Worm (Caenorhabditis elegans) whole organism, L1 larva: Measurements from ENCODE around the gene C05E4.12.

Experiments used
- C16A3.4 ChIP-seq: fragments of 150-350 bp; optimal IDR thresholded peaks from 2 replicates; lab custom pipeline; 2014; ENCODE audit warnings: missing biosample characterization, missing genetic modification characterization
- F16B12.6 ChIP-seq: fragments of 150-350 bp; optimal IDR thresholded peaks from 2 replicates; lab custom pipeline; 2014; ENCODE audit warnings: missing biosample characterization, missing genetic modification characterization
- Y116A8C.19 ChIP-seq: sonication (generic microtip); optimal IDR thresholded peaks from 2 replicates; lab custom pipeline; 2016; ENCODE audit warnings: missing compliant biosample characterization, missing genetic modification characterization, borderline replicate concordance
- aha-1 ChIP-seq: fragments of 150-350 bp; optimal IDR thresholded peaks from 2 replicates; lab custom pipeline; 2014; ENCODE audit warnings: missing biosample characterization, missing genetic modification characterization
- alr-1 ChIP-seq: fragments of 200-800 bp; sonication (Bioruptor generic); optimal IDR thresholded peaks from 2 replicates; lab custom pipeline; 2018; ENCODE audit warnings: borderline replicate concordance, mild to moderate bottlenecking, missing genetic modification characterization, missing compliant biosample characterization
- blmp-1 ChIP-seq: fragments of 150-350 bp; optimal IDR thresholded peaks from 2 replicates; lab custom pipeline; 2014; ENCODE audit warnings: missing biosample characterization, missing genetic modification characterization
- ceh-63 ChIP-seq: fragments of 200-800 bp; sonication (Bioruptor generic); optimal IDR thresholded peaks from 2 replicates; lab custom pipeline; 2018; ENCODE audit warnings: mild to moderate bottlenecking, missing genetic modification characterization, missing compliant biosample characterization
- ceh-8 ChIP-seq: fragments of 200-800 bp; sonication (Bioruptor generic); optimal IDR thresholded peaks from 2 replicates; lab custom pipeline; 2018; ENCODE audit warnings: mild to moderate bottlenecking, missing genetic modification characterization, moderate library complexity, missing compliant biosample characterization
- ceh-82 ChIP-seq, 3 experiments: fragments of 150-350 bp in 1 of 3; sonication (generic microtip) in 2 of 3; optimal IDR thresholded peaks; 2 replicates each; lab custom pipeline; 2014 to 2017; ENCODE audit warnings: missing biosample characterization in 3 of 3, missing genetic modification characterization in 3 of 3
- ceh-90 ChIP-seq: sonication (generic microtip); optimal IDR thresholded peaks from 2 replicates; lab custom pipeline; 2016; ENCODE audit warnings: missing genetic modification characterization, missing compliant biosample characterization
- ces-1 ChIP-seq: fragments of 150-350 bp; optimal IDR thresholded peaks from 2 replicates; lab custom pipeline; 2014; ENCODE audit warnings: missing biosample characterization, missing genetic modification reagents, missing genetic modification characterization
- dpl-1 ChIP-seq, 3 experiments: fragments of 150-350 bp in 2 of 3; sonication (generic microtip) in 1 of 3; optimal IDR thresholded peaks; 2 replicates each; lab custom pipeline; 2014 to 2017; ENCODE audit warnings: missing biosample characterization in 3 of 3, missing genetic modification characterization in 3 of 3, missing genetic modification reagents in 3 of 3
- dsc-1 ChIP-seq: sonication (generic microtip); optimal IDR thresholded peaks from 2 replicates; lab custom pipeline; 2016; ENCODE audit warnings: mild to moderate bottlenecking, missing genetic modification characterization, missing compliant biosample characterization
- efl-1 ChIP-seq, 4 experiments: fragments of 150-350 bp; optimal IDR thresholded peaks in 3 of 4; peaks in 1 of 4; 1 replicate in 1 of 4; 2 replicates in 3 of 4; lab custom pipeline; 2014; ENCODE audit warnings: missing biosample characterization in 2 of 4, missing genetic modification characterization in 2 of 4, missing genetic modification reagents in 2 of 4
- efl-3 ChIP-seq: fragments of 200-800 bp; sonication (Bioruptor generic); optimal IDR thresholded peaks from 2 replicates; lab custom pipeline; 2018; ENCODE audit warnings: mild to moderate bottlenecking, missing genetic modification characterization, missing compliant biosample characterization
- elt-2 ChIP-seq: sonication (generic microtip); optimal IDR thresholded peaks from 2 replicates; lab custom pipeline; 2016; ENCODE audit warnings: missing genetic modification characterization, mild to moderate bottlenecking, inconsistent platforms, missing compliant biosample characterization, missing genetic modification reagents
- fkh-4 ChIP-seq: sonication (generic microtip); optimal IDR thresholded peaks from 2 replicates; lab custom pipeline; 2016; ENCODE audit warnings: missing compliant biosample characterization, missing genetic modification characterization, borderline replicate concordance
- fkh-8 ChIP-seq: sonication (generic microtip); optimal IDR thresholded peaks from 2 replicates; lab custom pipeline; 2016; ENCODE audit warnings: mild to moderate bottlenecking, missing genetic modification characterization, missing compliant biosample characterization
- fos-1 ChIP-seq: fragments of 150-350 bp; optimal IDR thresholded peaks from 2 replicates; lab custom pipeline; 2014; ENCODE audit warnings: missing biosample characterization, missing genetic modification characterization
- grh-1 ChIP-seq: fragments of 200-800 bp; sonication (Bioruptor generic); IDR thresholded peaks from 2 replicates; pipeline ENCODE4 v1.3.6; 2022; ENCODE audit warnings: missing genetic modification reagents, missing genetic modification characterization, missing compliant biosample characterization
- irx-1 ChIP-seq: sonication (generic microtip); optimal IDR thresholded peaks from 2 replicates; lab custom pipeline; 2016; ENCODE audit warnings: missing genetic modification characterization, missing compliant biosample characterization
- isw-1 ChIP-seq: fragments of 200-800 bp; sonication (Bioruptor generic); IDR thresholded peaks from 2 replicates; pipeline ENCODE4 v1.3.6; 2022; ENCODE audit warnings: missing genetic modification characterization, missing compliant biosample characterization
- jun-1 ChIP-seq: fragments of 150-350 bp; optimal IDR thresholded peaks from 2 replicates; lab custom pipeline; 2014; ENCODE audit warnings: missing biosample characterization, missing genetic modification reagents, missing genetic modification characterization
- lin-13 ChIP-seq: fragments of 150-350 bp; optimal IDR thresholded peaks from 2 replicates; lab custom pipeline; 2014; ENCODE audit warnings: missing biosample characterization, missing genetic modification reagents, missing genetic modification characterization
- lin-15B ChIP-seq: fragments of 150-350 bp; sonication (generic microtip); optimal IDR thresholded peaks from 3 replicates; lab custom pipeline; 2014; ENCODE audit warnings: missing biosample characterization, missing genetic modification characterization
- lin-35 ChIP-seq, 2 experiments: fragments of 150-350 bp; optimal IDR thresholded peaks; 2 replicates each; lab custom pipeline; 2014; ENCODE audit warnings: missing biosample characterization in 2 of 2, missing genetic modification characterization in 2 of 2, missing genetic modification reagents in 2 of 2
- lin-39 ChIP-seq: fragments of 150-350 bp; optimal IDR thresholded peaks from 2 replicates; lab custom pipeline; 2014; ENCODE audit warnings: missing biosample characterization, missing genetic modification reagents, missing genetic modification characterization
- lir-3 ChIP-seq: sonication (generic microtip); optimal IDR thresholded peaks from 2 replicates; lab custom pipeline; 2016; ENCODE audit warnings: mild to moderate bottlenecking, missing genetic modification characterization, moderate library complexity, missing compliant biosample characterization; ENCODE audit not compliant: poor library complexity
- lsy-2 ChIP-seq, 2 experiments: fragments of 150-350 bp; optimal IDR thresholded peaks; 2 replicates each; lab custom pipeline; 2014; ENCODE audit warnings: missing biosample characterization in 2 of 2, missing genetic modification characterization in 2 of 2
- mdl-1 ChIP-seq, 2 experiments: fragments of 150-350 bp; optimal IDR thresholded peaks; 2 replicates each; lab custom pipeline; 2014 to 2017; ENCODE audit warnings: missing biosample characterization in 2 of 2, missing genetic modification characterization in 2 of 2, inconsistent platforms in 1 of 2
- nhr-11 ChIP-seq: fragments of 150-350 bp; optimal IDR thresholded peaks from 2 replicates; lab custom pipeline; 2014; ENCODE audit warnings: missing biosample characterization, missing genetic modification characterization
- nhr-20 ChIP-seq: sonication (generic microtip); optimal IDR thresholded peaks from 2 replicates; lab custom pipeline; 2016; ENCODE audit warnings: mild to moderate bottlenecking, missing genetic modification characterization, missing compliant biosample characterization
- nhr-237 ChIP-seq: fragments of 150-350 bp; optimal IDR thresholded peaks from 2 replicates; lab custom pipeline; 2014; ENCODE audit warnings: missing biosample characterization, missing genetic modification characterization
- nhr-47 ChIP-seq: sonication (generic microtip); optimal IDR thresholded peaks from 2 replicates; lab custom pipeline; 2016; ENCODE audit warnings: mild to moderate bottlenecking, missing genetic modification characterization, moderate library complexity, missing compliant biosample characterization
- nhr-84 ChIP-seq: sonication (generic microtip); optimal IDR thresholded peaks from 2 replicates; lab custom pipeline; 2017; ENCODE audit warnings: missing biosample characterization, missing genetic modification characterization
- nhr-85 ChIP-seq: sonication (generic microtip); peaks from one replicate; lab custom pipeline; 2016; ENCODE audit warnings: missing genetic modification characterization, inconsistent platforms, missing compliant biosample characterization
- pax-3 ChIP-seq: fragments of 200-800 bp; sonication (Bioruptor generic); optimal IDR thresholded peaks from 2 replicates; lab custom pipeline; 2018; ENCODE audit warnings: mild to moderate bottlenecking, missing genetic modification characterization, moderate library complexity, missing compliant biosample characterization
- pqm-1 ChIP-seq: sonication (generic microtip); optimal IDR thresholded peaks from 3 replicates; lab custom pipeline; 2017; ENCODE audit warnings: missing biosample characterization, missing genetic modification characterization
- skn-1 ChIP-seq: fragments of 150-350 bp; optimal IDR thresholded peaks from 2 replicates; lab custom pipeline; 2014; ENCODE audit warnings: missing biosample characterization, missing genetic modification characterization
- snpc-4 ChIP-seq: fragments of 150-350 bp; optimal IDR thresholded peaks from 2 replicates; lab custom pipeline; 2014; ENCODE audit warnings: missing biosample characterization, missing genetic modification characterization
- snu-23 ChIP-seq: sonication (generic microtip); optimal IDR thresholded peaks from 2 replicates; lab custom pipeline; 2016; ENCODE audit warnings: missing genetic modification characterization, missing compliant biosample characterization
- sox-4 ChIP-seq: sonication (generic microtip); optimal IDR thresholded peaks from 2 replicates; lab custom pipeline; 2016; ENCODE audit warnings: missing genetic modification characterization, missing compliant biosample characterization
- swsn-7 ChIP-seq: sonication (generic microtip); optimal IDR thresholded peaks from 2 replicates; lab custom pipeline; 2016; ENCODE audit warnings: missing genetic modification characterization, missing compliant biosample characterization
- tlp-1 ChIP-seq: fragments of 150-350 bp; optimal IDR thresholded peaks from 2 replicates; lab custom pipeline; 2014; ENCODE audit warnings: missing biosample characterization, missing genetic modification characterization
- unc-130 ChIP-seq: fragments of 150-350 bp; optimal IDR thresholded peaks from 2 replicates; lab custom pipeline; 2017; ENCODE audit warnings: missing biosample characterization, missing genetic modification characterization, inconsistent platforms
- unc-30 ChIP-seq: sonication (generic microtip); optimal IDR thresholded peaks from 2 replicates; lab custom pipeline; 2017; ENCODE audit warnings: missing biosample characterization, missing genetic modification characterization
- unc-86 ChIP-seq: sonication (generic microtip); optimal IDR thresholded peaks from 2 replicates; lab custom pipeline; 2016; ENCODE audit warnings: missing genetic modification characterization, missing compliant biosample characterization
- unc-98 ChIP-seq: fragments of 200-800 bp; sonication (Bioruptor generic); IDR thresholded peaks from 2 replicates; pipeline ENCODE4 v1.3.6; 2022; ENCODE audit warnings: missing genetic modification characterization, missing compliant biosample characterization
- vab-15 ChIP-seq: sonication (generic microtip); optimal IDR thresholded peaks from 2 replicates; lab custom pipeline; 2017; ENCODE audit warnings: missing genotype, mild to moderate bottlenecking, missing genetic modification characterization, missing compliant biosample characterization
- xbp-1 ChIP-seq: sonication (generic microtip); optimal IDR thresholded peaks from 2 replicates; lab custom pipeline; 2016; ENCODE audit warnings: missing genetic modification characterization, missing compliant biosample characterization
- zip-4 ChIP-seq: fragments of 200-800 bp; sonication (Bioruptor generic); optimal IDR thresholded peaks from 2 replicates; lab custom pipeline; 2018; ENCODE audit warnings: mild to moderate bottlenecking, missing genetic modification characterization, moderate library complexity, missing compliant biosample characterization
- ztf-11 ChIP-seq, 2 experiments: sonication (generic microtip); optimal IDR thresholded peaks; 2 replicates each; lab custom pipeline; 2016 to 2017; ENCODE audit warnings: missing genetic modification characterization in 2 of 2, missing biosample characterization in 1 of 2, missing compliant biosample characterization in 1 of 2

Gene C05E4.12

ce11 chrV:728822-729493 is 32.8 kb downstream of the C05E4.12 start:
- no peak for TF ChIP-seq F16B12.6
- no peak for TF ChIP-seq ceh-82 (tag; optimal IDR thresholded peaks at IDR 0.05; lab: Kevin White, UChicago)
- TF ChIP-seq elt-2 (tag; lab: Kevin White, UChicago) = peak; percentile 7
- TF ChIP-seq efl-1 (optimal IDR thresholded peaks at IDR 0.05; lab: Kevin White, UChicago) = peak in 1 of 2 experiments; percentile 14
- no peak for TF ChIP-seq efl-1 (GFP tag; optimal IDR thresholded peaks at IDR 0.05 in 1 of 2; lab: Kevin White, UChicago)
- no peak for TF ChIP-seq snpc-4 (tag; lab: Kevin White, UChicago)
- no peak for TF ChIP-seq lin-13 (GFP tag; lab: Kevin White, UChicago)
- TF ChIP-seq nhr-237 (tag; lab: Kevin White, UChicago) = no peak
- TF ChIP-seq ceh-90 (tag; lab: Kevin White, UChicago) = no peak
- TF ChIP-seq dsc-1 = no peak
- no peak for TF ChIP-seq Y116A8C.19
- TF ChIP-seq lsy-2 (tag; optimal IDR thresholded peaks at IDR 0.05; lab: Kevin White, UChicago) = peak; percentile 38 to 62
- TF ChIP-seq efl-3 (GFP tag; lab: Kevin White, UChicago) = no peak
- TF ChIP-seq swsn-7 (tag; lab: Kevin White, UChicago) = peak; percentile 39
- TF ChIP-seq lin-35 (GFP tag; optimal IDR thresholded peaks at IDR 0.05; lab: Kevin White, UChicago) = peak in 1 of 2 experiments; percentile 76
- TF ChIP-seq tlp-1 (tag; lab: Kevin White, UChicago) = no peak
- no peak for TF ChIP-seq lin-39
- no peak for TF ChIP-seq unc-98 (GFP tag; lab: Robert Waterston, UW)
- no peak for TF ChIP-seq skn-1 (tag; lab: Kevin White, UChicago)
- TF ChIP-seq ces-1 = no peak
- TF ChIP-seq isw-1 (GFP tag; lab: Robert Waterston, UW) = no peak
- no peak for TF ChIP-seq pqm-1
- no peak for TF ChIP-seq ceh-63 (GFP tag; lab: Kevin White, UChicago)
- TF ChIP-seq nhr-11 (tag; lab: Kevin White, UChicago) = no peak
- no peak for TF ChIP-seq ztf-11 (tag; optimal IDR thresholded peaks at IDR 0.05; lab: Kevin White, UChicago)
- no peak for TF ChIP-seq aha-1 (tag; lab: Kevin White, UChicago)
- TF ChIP-seq fos-1 (tag; lab: Kevin White, UChicago) = no peak
- no peak for TF ChIP-seq zip-4
- peak; percentile 81 for TF ChIP-seq lir-3 (tag; lab: Kevin White, UChicago)
- TF ChIP-seq ceh-8 (GFP tag; lab: Kevin White, UChicago) = no peak
- TF ChIP-seq mdl-1 (tag; optimal IDR thresholded peaks at IDR 0.05; lab: Kevin White, UChicago) = peak in 1 of 2 experiments; percentile 86
- no peak for TF ChIP-seq fkh-8 (tag; lab: Kevin White, UChicago)
- TF ChIP-seq dpl-1 (GFP tag; optimal IDR thresholded peaks at IDR 0.05; lab: Kevin White, UChicago) = peak in 2 of 3 experiments; percentile 8 to 34
- TF ChIP-seq unc-86 (tag; lab: Kevin White, UChicago) = no peak
- TF ChIP-seq xbp-1 (tag; lab: Kevin White, UChicago) = peak; percentile 44
- TF ChIP-seq unc-130 (tag; lab: Kevin White, UChicago) = peak; percentile 68
- no peak for TF ChIP-seq jun-1 (tag; lab: Kevin White, UChicago)
- peak; percentile 82 for TF ChIP-seq snu-23 (GFP tag; lab: Kevin White, UChicago)
- TF ChIP-seq pax-3 (tag; lab: Kevin White, UChicago) = no peak
- peak; percentile 75 for TF ChIP-seq nhr-85 (tag; lab: Kevin White, UChicago)
- peak; percentile 54 for TF ChIP-seq blmp-1
- TF ChIP-seq irx-1 = peak; percentile 28
- no peak for TF ChIP-seq vab-15
- TF ChIP-seq nhr-47 = peak; percentile 57
- TF ChIP-seq sox-4 = no peak
- TF ChIP-seq fkh-4 (tag; lab: Kevin White, UChicago) = no peak
- no peak for TF ChIP-seq nhr-84 (tag; lab: Kevin White, UChicago)
- peak; percentile 57 for TF ChIP-seq C16A3.4
- TF ChIP-seq grh-1 (GFP tag; lab: Robert Waterston, UW) = peak; percentile 30; the same call in 1 of the 2 replicates
- no peak for TF ChIP-seq alr-1
- TF ChIP-seq nhr-20 (tag; lab: Kevin White, UChicago) = peak; percentile 84
- no peak for TF ChIP-seq lin-15B (tag; lab: Kevin White, UChicago)
- no peak for TF ChIP-seq unc-30 (tag; lab: Kevin White, UChicago)
